Worm (Caenorhabditis elegans) whole organism, L2 larva: ENCODE results near the gene grd-14.

Source experiments
- ZK546.5 ChIP-seq: sonication (generic microtip); optimal IDR thresholded peaks from 2 replicates; lab custom pipeline; 2017; ENCODE audit warnings: missing biosample characterization, missing genetic modification characterization
- aly-2 ChIP-seq: fragments of 150-350 bp; optimal IDR thresholded peaks from 2 replicates; lab custom pipeline; 2014; ENCODE audit warnings: missing biosample characterization, missing genetic modification characterization
- ceh-16 ChIP-seq: fragments of 150-350 bp; optimal IDR thresholded peaks from 2 replicates; lab custom pipeline; 2014; ENCODE audit warnings: missing biosample characterization, missing genetic modification characterization
- crh-2 ChIP-seq: sonication (generic microtip); optimal IDR thresholded peaks from 2 replicates; lab custom pipeline; 2017; ENCODE audit warnings: missing biosample characterization, missing genetic modification characterization
- lin-13 ChIP-seq: fragments of 150-350 bp; optimal IDR thresholded peaks from 2 replicates; lab custom pipeline; 2014; ENCODE audit warnings: missing biosample characterization, missing genetic modification reagents, missing genetic modification characterization
- nhr-12 ChIP-seq: fragments of 150-350 bp; optimal IDR thresholded peaks from 2 replicates; lab custom pipeline; 2014; ENCODE audit warnings: missing biosample characterization, missing genetic modification characterization
- nhr-25 ChIP-seq: fragments of 150-350 bp; sonication (generic microtip); optimal IDR thresholded peaks from 3 replicates; lab custom pipeline; 2014; ENCODE audit warnings: missing biosample characterization, missing genetic modification characterization
- nhr-6 ChIP-seq: fragments of 150-350 bp; optimal IDR thresholded peaks from 2 replicates; lab custom pipeline; 2014; ENCODE audit warnings: missing biosample characterization, missing genetic modification characterization
- nhr-77 ChIP-seq: fragments of 150-350 bp; optimal IDR thresholded peaks from 2 replicates; lab custom pipeline; 2014; ENCODE audit warnings: missing biosample characterization, missing genetic modification characterization
- unc-62 ChIP-seq: fragments of 150-350 bp; optimal IDR thresholded peaks from 2 replicates; lab custom pipeline; 2014; ENCODE audit warnings: missing biosample characterization, missing genetic modification reagents, missing genetic modification characterization
- ztf-1 ChIP-seq: fragments of 200-800 bp; sonication (Bioruptor generic); conservative IDR thresholded peaks from 2 replicates; pipeline ENCODE4 v1.3.6; 2022; ENCODE audit warnings: missing genetic modification characterization, missing compliant biosample characterization
- ztf-11 ChIP-seq: sonication (generic microtip); optimal IDR thresholded peaks from 2 replicates; lab custom pipeline; 2017; ENCODE audit warnings: missing biosample characterization, missing genetic modification characterization
- ztf-4 ChIP-seq: fragments of 150-350 bp; optimal IDR thresholded peaks from 2 replicates; lab custom pipeline; 2014; ENCODE audit warnings: missing biosample characterization, missing genetic modification characterization

- TF ChIP-seq ztf-11 (tag; lab: Kevin White, UChicago) (no peak), nhr-6 (tag; lab: Kevin White, UChicago) (no peak), nhr-77 (no peak), ZK546.5 (tag; lab: Kevin White, UChicago) (no peak), crh-2 (no peak), ceh-16 (tag; lab: Kevin White, UChicago) (no peak), lin-13 (no peak), ztf-1 (GFP tag; lab: Robert Waterston, UW) (no peak), aly-2 (no peak), nhr-12 (no peak), unc-62 (GFP tag; lab: Kevin White, UChicago) (no peak), nhr-25 (no peak), ztf-4 (no peak)
These were observed 9.3 kb downstream of the grd-14 start for ce11 chrX:8509088-8509487.
